Worm (Caenorhabditis elegans): Measurements from ENCODE around the gene ins-35.

Gene ins-35

DNA sequence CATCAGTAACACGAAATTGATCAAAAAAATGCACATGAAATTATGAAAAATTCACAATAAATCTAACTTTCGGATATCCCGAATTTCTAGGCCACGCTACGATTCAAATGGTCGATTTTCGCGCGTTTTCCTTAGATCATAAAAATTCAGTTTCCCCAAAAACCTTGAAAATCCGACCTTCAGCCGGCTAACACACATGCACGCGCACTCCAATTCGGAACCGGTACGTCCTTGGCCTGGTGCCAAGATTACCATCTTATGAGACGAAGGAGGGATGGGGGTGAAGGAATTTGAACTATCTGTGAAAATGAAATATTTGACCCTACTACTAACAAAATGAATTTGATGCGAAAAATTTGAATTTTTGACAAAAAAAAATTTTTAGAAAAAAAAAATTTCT is 47.4 kb downstream of the ins-35 start:
- peak; percentile 19 for TF ChIP-seq mep-1 (tag; optimal IDR thresholded peaks at IDR 0.05)
- no peak for TF ChIP-seq ceh-39 (tag; optimal IDR thresholded peaks at IDR 0.05)
- TF ChIP-seq elt-1 (tag; optimal IDR thresholded peaks at IDR 0.05; ENCODE audit: borderline replicate concordance, insufficient read depth), result peak; percentile 5
- no peak for TF ChIP-seq tbx-8 (GFP tag; optimal IDR thresholded peaks at IDR 0.05)
- TF ChIP-seq lin-13 (tag; optimal IDR thresholded peaks at IDR 0.05), result no peak
- TF ChIP-seq pha-4 (tag; optimal IDR thresholded peaks at IDR 0.05), result no peak

DNA sequence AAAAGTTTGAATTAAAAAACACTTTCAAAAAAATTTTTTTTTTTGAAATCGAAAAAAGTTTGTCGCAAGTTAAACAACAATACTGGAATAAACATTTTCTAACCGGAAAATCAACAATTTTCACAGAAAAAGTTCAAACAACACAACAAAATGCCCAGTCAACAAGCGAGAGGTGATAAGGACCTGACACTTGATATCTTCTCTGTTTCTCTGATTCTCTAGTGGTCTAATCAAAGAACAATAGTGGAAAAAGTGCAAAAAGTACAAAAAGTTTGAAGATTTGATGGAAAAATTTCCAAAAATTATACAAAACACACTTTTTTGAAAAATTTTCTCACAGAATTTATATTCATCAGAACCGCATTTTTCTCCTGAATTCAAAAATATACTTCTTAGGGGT is 48.1 kb downstream of the ins-35 start:
- TF ChIP-seq ceh-39 (tag; optimal IDR thresholded peaks at IDR 0.05) (no peak), ham-2 (GFP tag; optimal IDR thresholded peaks at IDR 0.05) (no peak), tbx-8 (GFP tag; optimal IDR thresholded peaks at IDR 0.05) (no peak), mep-1 (tag; optimal IDR thresholded peaks at IDR 0.05) (no peak), nhr-28 (tag; optimal IDR thresholded peaks at IDR 0.05) (no peak), flh-1 (GFP tag; optimal IDR thresholded peaks at IDR 0.05) (no peak), nhr-12 (tag; optimal IDR thresholded peaks at IDR 0.05) (no peak), hlh-1 (tag; optimal IDR thresholded peaks at IDR 0.05) (no peak), ces-1 (GFP tag; optimal IDR thresholded peaks at IDR 0.05) (no peak), nhr-237 (tag; optimal IDR thresholded peaks at IDR 0.05) (no peak), ceh-43 (GFP tag; optimal IDR thresholded peaks at IDR 0.05) (no peak), lsy-2 (tag; optimal IDR thresholded peaks at IDR 0.05) (no peak), ztf-11 (tag; optimal IDR thresholded peaks at IDR 0.05) (no peak), M03D4.4 (tag; optimal IDR thresholded peaks at IDR 0.05) (no peak)

DNA sequence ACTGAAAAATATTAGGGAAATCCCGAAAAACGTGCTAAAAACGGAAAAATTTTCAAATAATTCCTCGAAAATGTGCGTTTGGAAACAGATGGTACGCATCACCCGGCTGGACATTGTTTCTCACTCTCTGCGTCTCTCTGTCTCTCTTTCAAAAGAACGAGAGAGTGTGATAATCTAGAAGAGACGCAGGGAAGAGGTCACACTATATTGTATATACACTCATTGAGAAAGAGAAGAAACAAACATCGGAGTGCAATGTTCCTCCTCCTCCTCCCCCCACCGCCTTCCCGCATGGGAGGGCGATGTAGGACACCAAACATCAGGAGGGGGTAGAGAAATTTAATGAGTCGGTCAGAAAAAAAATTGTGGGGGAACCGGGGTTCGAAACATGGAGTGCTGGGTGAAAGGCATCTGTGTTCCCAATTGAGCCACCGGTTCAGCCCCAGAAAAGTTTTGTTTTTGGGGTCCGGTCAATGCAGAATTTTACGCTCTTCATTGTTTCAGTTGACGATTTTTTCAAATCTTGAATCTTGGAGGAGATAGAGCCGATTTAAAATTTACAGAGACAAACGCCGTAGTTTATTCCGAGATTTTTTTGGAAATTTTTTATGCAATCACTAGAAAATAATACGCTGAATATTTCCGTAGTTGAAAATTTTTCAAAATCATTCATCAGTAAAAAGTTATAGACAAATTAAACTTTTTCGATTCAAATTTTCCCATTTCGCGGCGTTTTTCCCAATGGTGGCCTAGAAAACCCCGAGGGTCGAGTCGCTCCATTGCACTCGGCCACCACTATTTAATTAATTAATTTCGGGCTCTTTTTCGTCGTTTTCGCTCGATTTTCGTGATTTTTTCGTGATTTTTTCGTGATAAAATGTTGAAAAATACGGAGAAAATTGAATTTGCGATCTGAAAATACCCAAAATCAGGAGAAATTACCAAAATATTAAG is 49.2 kb downstream of the ins-35 start:
- TF ChIP-seq drap-1 (GFP tag; optimal IDR thresholded peaks at IDR 0.05), result peak; percentile 6
- no peak for TF ChIP-seq zip-8 (tag; optimal IDR thresholded peaks at IDR 0.05)
- no peak for TF ChIP-seq tbx-8 (GFP tag; optimal IDR thresholded peaks at IDR 0.05)
- peak; percentile 76 for TF ChIP-seq pha-4 (tag; optimal IDR thresholded peaks at IDR 0.05)
- no peak for TF ChIP-seq lin-13 (tag; optimal IDR thresholded peaks at IDR 0.05)
- TF ChIP-seq mep-1 (tag; optimal IDR thresholded peaks at IDR 0.05), result peak; percentile 63
- no peak for TF ChIP-seq ceh-43 (GFP tag; optimal IDR thresholded peaks at IDR 0.05)
- peak; percentile 32 for TF ChIP-seq unc-62 (GFP tag; optimal IDR thresholded peaks at IDR 0.05)
- TF ChIP-seq nhr-28 (tag; optimal IDR thresholded peaks at IDR 0.05), result no peak
- TF ChIP-seq unc-39 (tag; optimal IDR thresholded peaks at IDR 0.05), result no peak
- TF ChIP-seq unc-120 (tag; optimal IDR thresholded peaks at IDR 0.05; ENCODE audit: poor library complexity, severe bottlenecking), result peak; percentile 69
- TF ChIP-seq sem-2 (GFP tag; optimal IDR thresholded peaks at IDR 0.05), result no peak
- TF ChIP-seq hlh-1 (tag; optimal IDR thresholded peaks at IDR 0.05), result no peak
- TF ChIP-seq blmp-1 (tag; optimal IDR thresholded peaks at IDR 0.05), result no peak
- TF ChIP-seq lsy-2 (tag; optimal IDR thresholded peaks at IDR 0.05), result peak; percentile 42
- no peak for TF ChIP-seq ztf-11 (tag; optimal IDR thresholded peaks at IDR 0.05)
- peak; percentile 35 for TF ChIP-seq M03D4.4 (tag; optimal IDR thresholded peaks at IDR 0.05)
- TF ChIP-seq ceh-83 (GFP tag; optimal IDR thresholded peaks at IDR 0.05), result no peak
- TF ChIP-seq elt-1 (tag; optimal IDR thresholded peaks at IDR 0.05; ENCODE audit: borderline replicate concordance, insufficient read depth), result no peak
- TF ChIP-seq snpc-4 (tag; optimal IDR thresholded peaks at IDR 0.05), result no peak
- peak; percentile 87 for TF ChIP-seq cnd-1 (tag; optimal IDR thresholded peaks at IDR 0.05)
- peak; percentile 45 for TF ChIP-seq nhr-2 (tag; optimal IDR thresholded peaks at IDR 0.05)
- no peak for TF ChIP-seq nhr-12 (tag; optimal IDR thresholded peaks at IDR 0.05)
- TF ChIP-seq ham-2 (GFP tag; optimal IDR thresholded peaks at IDR 0.05), result no peak
- TF ChIP-seq mls-2 (tag; optimal IDR thresholded peaks at IDR 0.05), result peak; percentile 37
- TF ChIP-seq mab-5 (tag; optimal IDR thresholded peaks at IDR 0.05), result no peak
- TF ChIP-seq elt-3 (tag; optimal IDR thresholded peaks at IDR 0.05), result no peak
- peak; percentile 80 for TF ChIP-seq ces-1 (GFP tag; optimal IDR thresholded peaks at IDR 0.05)
- TF ChIP-seq nhr-76 (tag; optimal IDR thresholded peaks at IDR 0.05), result no peak
- TF ChIP-seq lin-32 (GFP tag; optimal IDR thresholded peaks at IDR 0.05), result peak; percentile 68
- no peak for TF ChIP-seq bed-3 (GFP tag; optimal IDR thresholded peaks at IDR 0.05)
- no peak for TF ChIP-seq ceh-39 (tag; optimal IDR thresholded peaks at IDR 0.05)
- peak; percentile 61 for TF ChIP-seq sptf-1 (tag; optimal IDR thresholded peaks at IDR 0.05)
- TF ChIP-seq flh-1 (GFP tag; optimal IDR thresholded peaks at IDR 0.05), result no peak
- peak; percentile 32 for TF ChIP-seq nhr-237 (tag; optimal IDR thresholded peaks at IDR 0.05)

Data from whole organism, mixed stage, embryonic.